Worm (Caenorhabditis elegans): Measurements from ENCODE around the gene lin-29.

The lin-29 gene

ce11 chrII:11977363-11977762 is 42.2 kb upstream of the lin-29 start, which contains the start of gene Y17G7B.21 (continued):
- peak; percentile 43; the same call in 1 of the 2 replicates for TF ChIP-seq hsf-1 (GFP tag; IDR thresholded peaks at IDR 0.05)
- no peak for TF ChIP-seq cebp-1 (GFP tag; IDR thresholded peaks at IDR 0.05)
- no peak for TF ChIP-seq cebp-1 (tag; optimal IDR thresholded peaks at IDR 0.05)
- no peak for TF ChIP-seq attf-3 (GFP tag; conservative IDR thresholded peaks at IDR 0.05)
- no peak for TF ChIP-seq hmg-20 (GFP tag; IDR thresholded peaks at IDR 0.05)
- TF ChIP-seq ztf-25 (GFP tag; IDR thresholded peaks at IDR 0.05): no peak
- no peak for TF ChIP-seq F49E8.2 (tag; optimal IDR thresholded peaks at IDR 0.05; ENCODE audit: insufficient read depth)
- no peak for TF ChIP-seq somi-1 (GFP tag; optimal IDR thresholded peaks at IDR 0.05)
- TF ChIP-seq ceh-58 (GFP tag; IDR thresholded peaks at IDR 0.05): 0 out of 2 replicates have a peak, but pooled peaks have one; percentile 83
- no peak for TF ChIP-seq rcor-1 (GFP tag; IDR thresholded peaks at IDR 0.05)
- TF ChIP-seq pbrm-1 (GFP tag; IDR thresholded peaks at IDR 0.05): no peak
- no peak for TF ChIP-seq Y53F4B.3 (GFP tag; IDR thresholded peaks at IDR 0.05)
- 0 out of 2 replicates have a peak, but pooled peaks have one; percentile 68 for TF ChIP-seq madf-3 (GFP tag; IDR thresholded peaks at IDR 0.05)
- no peak for TF ChIP-seq repo-1 (tag; optimal IDR thresholded peaks at IDR 0.05)
- peak; percentile 66; the same call in 1 of the 2 replicates for TF ChIP-seq Y53G8AR.9 (GFP tag; conservative IDR thresholded peaks at IDR 0.05)
- no peak for TF ChIP-seq atf-7 (tag; optimal IDR thresholded peaks at IDR 0.05)
- no peak for TF ChIP-seq ceh-79 (tag; optimal IDR thresholded peaks at IDR 0.05)
- TF ChIP-seq dpl-1 (GFP tag; optimal IDR thresholded peaks at IDR 0.05): no peak
- no peak for TF ChIP-seq ceh-40 (GFP tag; IDR thresholded peaks at IDR 0.05)
- TF ChIP-seq ztf-26 (tag; optimal IDR thresholded peaks at IDR 0.05): no peak
- no peak; the same call in 1 of the 2 replicates for TF ChIP-seq ekl-4 (GFP tag; IDR thresholded peaks at IDR 0.05)
- no peak for TF ChIP-seq snpc-3.4 (tag; optimal IDR thresholded peaks at IDR 0.05)
- TF ChIP-seq K12H6.12 (tag; optimal IDR thresholded peaks at IDR 0.05): no peak
- TF ChIP-seq B0035.1 (tag; optimal IDR thresholded peaks at IDR 0.05): no peak
- no peak for TF ChIP-seq athp-1 (tag; optimal IDR thresholded peaks at IDR 0.05)
- TF ChIP-seq pha-4 (tag; optimal IDR thresholded peaks at IDR 0.05): no peak
- no peak for TF ChIP-seq efl-1 (GFP tag; optimal IDR thresholded peaks at IDR 0.05)
- TF ChIP-seq ceh-91 (GFP tag; IDR thresholded peaks at IDR 0.05): no peak
- no peak for TF ChIP-seq attf-5 (GFP tag; optimal IDR thresholded peaks at IDR 0.05)
- no peak for TF ChIP-seq him-1 (tag; optimal IDR thresholded peaks at IDR 0.05)
- no peak for TF ChIP-seq aptf-2 (GFP tag; conservative IDR thresholded peaks at IDR 0.05)
- no peak for TF ChIP-seq lin-54 (GFP tag; optimal IDR thresholded peaks at IDR 0.05)
- TF ChIP-seq madf-8 (GFP tag; conservative IDR thresholded peaks at IDR 0.05): no peak
- TF ChIP-seq attf-6 (GFP tag; IDR thresholded peaks at IDR 0.05): peak; percentile 38; the same call in 1 of the 2 replicates
- TF ChIP-seq bed-1 (GFP tag; IDR thresholded peaks at IDR 0.05): no peak
- no peak for TF ChIP-seq nhr-27 (tag; optimal IDR thresholded peaks at IDR 0.05)
- TF ChIP-seq T26A5.8 (tag; optimal IDR thresholded peaks at IDR 0.05): no peak
- no peak for TF ChIP-seq tbp1 (GFP tag; optimal IDR thresholded peaks at IDR 0.05)
- TF ChIP-seq nfyb-1 (GFP tag; IDR thresholded peaks at IDR 0.05): no peak
- TF ChIP-seq unc-62 (GFP tag; optimal IDR thresholded peaks at IDR 0.05): no peak
- no peak for TF ChIP-seq B0019.2 (GFP tag; conservative IDR thresholded peaks at IDR 0.05)
- peak; percentile 46; the same call in 1 of the 2 replicates for TF ChIP-seq ceh-100 (GFP tag; IDR thresholded peaks at IDR 0.05)
- no peak for TF ChIP-seq ceh-27 (GFP tag; optimal IDR thresholded peaks at IDR 0.05)
- no peak for TF ChIP-seq fkh-3 (tag; optimal IDR thresholded peaks at IDR 0.05)
- TF ChIP-seq nfya-1 (tag; optimal IDR thresholded peaks at IDR 0.05; ENCODE audit: borderline replicate concordance, insufficient read depth): no peak
- TF ChIP-seq nhr-90 (tag; optimal IDR thresholded peaks at IDR 0.05): no peak
- TF ChIP-seq F10E7.11 (tag; optimal IDR thresholded peaks at IDR 0.05): no peak
- TF ChIP-seq madf-10 (tag; optimal IDR thresholded peaks at IDR 0.05): no peak
- TF ChIP-seq K11D2.4 (GFP tag; IDR thresholded peaks at IDR 0.05): no peak
- no peak for TF ChIP-seq lin-35 (GFP tag; optimal IDR thresholded peaks at IDR 0.05)

Measured in whole organism, young adult.